Fruit fly (Drosophila melanogaster) whole organism, embryonic: ENCODE measurements around the gene hfp.
A peak's percentile ranks its signal among the peaks of the same experiment; 100 is the strongest.

Experiments
- Atf6 ChIP-seq: fragments of 200-800 bp; sonication (Bioruptor generic); IDR thresholded peaks from 2 replicates; pipeline ENCODE4 v1.3.6; 2022; ENCODE audit warnings: missing biosample characterization, missing genetic modification characterization
- Bdp1 ChIP-seq: fragments of 200-800 bp; sonication (Bioruptor generic); optimal IDR thresholded peaks from 3 replicates; lab custom pipeline; 2016; ENCODE audit warnings: missing biosample characterization, missing genetic modification characterization
- Bgb ChIP-seq: fragments of 200-800 bp; sonication (Bioruptor generic); IDR thresholded peaks from 2 replicates; pipeline ENCODE4 v1.3.6; 2022; ENCODE audit warnings: missing biosample characterization, missing genetic modification characterization; ENCODE audit not compliant: partially characterized antibody
- CG10147 ChIP-seq: fragments of 200-800 bp; sonication (Bioruptor generic); optimal IDR thresholded peaks from 2 replicates; lab custom pipeline; 2019; ENCODE audit warnings: missing biosample characterization, mild to moderate bottlenecking, missing genetic modification characterization, moderate library complexity
- CG10979 ChIP-seq: fragments of 200-800 bp; sonication (Bioruptor generic); optimal IDR thresholded peaks from 2 replicates; lab custom pipeline; 2018; ENCODE audit warnings: missing biosample characterization, mild to moderate bottlenecking, missing genetic modification characterization, moderate library complexity
- CG11398 ChIP-seq: fragments of 200-800 bp; sonication (Bioruptor generic); optimal IDR thresholded peaks from 2 replicates; lab custom pipeline; 2016; ENCODE audit warnings: missing biosample characterization, missing genetic modification characterization
- CG11456 ChIP-seq: fragments of 200-800 bp; sonication (Bioruptor generic); IDR thresholded peaks from 3 replicates; pipeline ENCODE4 v1.3.6; 2022; ENCODE audit warnings: missing biosample characterization, missing genetic modification characterization
- CG12155 ChIP-seq: fragments of 200-800 bp; sonication (Bioruptor generic); optimal IDR thresholded peaks from 3 replicates; lab custom pipeline; 2016; ENCODE audit warnings: missing biosample characterization, missing genetic modification characterization
- CG1233 ChIP-seq: fragments of 200-800 bp; sonication (Bioruptor generic); optimal IDR thresholded peaks from 4 replicates; lab custom pipeline; 2018; ENCODE audit warnings: missing biosample characterization, mild to moderate bottlenecking, missing genetic modification characterization
- CG12659 ChIP-seq: fragments of 200-800 bp; sonication (Bioruptor generic); optimal IDR thresholded peaks from 3 replicates; lab custom pipeline; 2017; ENCODE audit warnings: mild to moderate bottlenecking, missing biosample characterization, missing genetic modification reagents, missing genetic modification characterization
- CG13287 ChIP-seq: fragments of 200-800 bp; sonication (Bioruptor generic); IDR thresholded peaks from 2 replicates; pipeline ENCODE4 v1.3.6; 2022; ENCODE audit warnings: missing biosample characterization, missing genetic modification characterization; ENCODE audit not compliant: partially characterized antibody
- CG14014 ChIP-seq: fragments of 200-800 bp; sonication (Bioruptor generic); IDR thresholded peaks from 2 replicates; pipeline ENCODE4 v1.3.6; 2022; ENCODE audit warnings: missing biosample characterization, missing genetic modification characterization
- CG15479 ChIP-seq: fragments of 200-800 bp; sonication (Bioruptor generic); optimal IDR thresholded peaks from 3 replicates; lab custom pipeline; 2019; ENCODE audit warnings: missing biosample characterization, mild to moderate bottlenecking, missing genetic modification characterization, moderate library complexity
- CG15514 ChIP-seq: fragments of 200-800 bp; sonication (Bioruptor generic); optimal IDR thresholded peaks from 3 replicates; lab custom pipeline; 2017; ENCODE audit warnings: missing biosample characterization, missing genetic modification characterization, mild to moderate bottlenecking, moderate library complexity, missing genetic modification reagents
- CG16815 ChIP-seq: fragments of 200-800 bp; sonication (Bioruptor generic); optimal IDR thresholded peaks from 3 replicates; lab custom pipeline; 2017; ENCODE audit warnings: missing biosample characterization, mild to moderate bottlenecking, missing genetic modification characterization
- CG2875 ChIP-seq: fragments of 200-800 bp; sonication (Bioruptor generic); optimal IDR thresholded peaks from 2 replicates; lab custom pipeline; 2017; ENCODE audit warnings: missing biosample characterization, mild to moderate bottlenecking, missing genetic modification characterization, missing genetic modification reagents
- CG3407 ChIP-seq: fragments of 200-800 bp; sonication (Bioruptor generic); optimal IDR thresholded peaks from 2 replicates; lab custom pipeline; 2018; ENCODE audit warnings: missing biosample characterization, mild to moderate bottlenecking, missing genetic modification characterization
- CG34224 ChIP-seq: fragments of 200-800 bp; sonication (Bioruptor generic); IDR thresholded peaks from 3 replicates; pipeline ENCODE4 v1.3.6; 2022; ENCODE audit warnings: missing biosample characterization, missing genetic modification characterization; ENCODE audit not compliant: partially characterized antibody
- CG34376 ChIP-seq: fragments of 200-800 bp; sonication (Bioruptor generic); optimal IDR thresholded peaks from 2 replicates; lab custom pipeline; 2018; ENCODE audit warnings: missing biosample characterization, mild to moderate bottlenecking, missing genetic modification characterization
- CG42726 ChIP-seq: fragments of 200-800 bp; sonication (Bioruptor generic); IDR thresholded peaks from 2 replicates; pipeline ENCODE4 v1.3.6; 2022; ENCODE audit warnings: missing biosample characterization, missing genetic modification characterization; ENCODE audit not compliant: partially characterized antibody
- CG4820 ChIP-seq: fragments of 200-800 bp; sonication (Bioruptor generic); optimal IDR thresholded peaks from 3 replicates; lab custom pipeline; 2016; ENCODE audit warnings: missing biosample characterization, missing genetic modification characterization
- CG5953 ChIP-seq: fragments of 200-800 bp; sonication (Bioruptor generic); IDR thresholded peaks from 2 replicates; pipeline ENCODE4 v1.3.6; 2022; ENCODE audit warnings: missing biosample characterization, missing genetic modification characterization
- CG6791 ChIP-seq: fragments of 200-800 bp; sonication (Bioruptor generic); IDR thresholded peaks from 3 replicates; pipeline ENCODE4 v1.3.6; 2022; ENCODE audit warnings: missing biosample characterization, missing genetic modification characterization; ENCODE audit not compliant: partially characterized antibody
- CG7963 ChIP-seq: fragments of 200-800 bp; sonication (Bioruptor generic); IDR thresholded peaks from 3 replicates; pipeline ENCODE4 v1.3.6; 2022; ENCODE audit warnings: missing biosample characterization, missing genetic modification characterization; ENCODE audit not compliant: partially characterized antibody
- E2f1 ChIP-seq: fragments of 200-800 bp; sonication (Bioruptor generic); IDR thresholded peaks from 2 replicates; pipeline ENCODE4 v1.3.6; 2022; ENCODE audit warnings: missing biosample characterization, missing genetic modification characterization
- Hmr ChIP-seq: fragments of 200-800 bp; sonication (Bioruptor generic); optimal IDR thresholded peaks from 3 replicates; lab custom pipeline; 2017; ENCODE audit warnings: mild to moderate bottlenecking, missing biosample characterization, missing genetic modification reagents, missing genetic modification characterization
- Lhr ChIP-seq: fragments of 200-800 bp; sonication (Bioruptor generic); optimal IDR thresholded peaks from 3 replicates; lab custom pipeline; 2017; ENCODE audit warnings: mild to moderate bottlenecking, missing biosample characterization, missing genetic modification reagents, missing genetic modification characterization
- Med ChIP-seq: fragments of 200-800 bp; sonication (Bioruptor generic); peaks from one replicate; lab custom pipeline; 2016; ENCODE audit warnings: missing biosample characterization, missing genetic modification characterization, mild to moderate bottlenecking, inconsistent platforms, moderate library complexity
- Mrtf ChIP-seq: fragments of 200-800 bp; sonication (Bioruptor generic); IDR thresholded peaks from 3 replicates; pipeline ENCODE4 v1.3.6; 2022; ENCODE audit warnings: missing biosample characterization, missing genetic modification characterization
- PHDP ChIP-seq: fragments of 200-800 bp; sonication (Bioruptor generic); optimal IDR thresholded peaks from 3 replicates; lab custom pipeline; 2018; ENCODE audit warnings: missing biosample characterization, mild to moderate bottlenecking, missing genetic modification characterization, moderate library complexity
- Rfx ChIP-seq: fragments of 200-800 bp; sonication (Bioruptor generic); IDR thresholded peaks from 2 replicates; pipeline ENCODE4 v1.3.6; 2022; ENCODE audit warnings: missing biosample characterization, missing genetic modification characterization
- Sry-β ChIP-seq: fragments of 200-800 bp; sonication (Bioruptor generic); optimal IDR thresholded peaks from 2 replicates; lab custom pipeline; 2018; ENCODE audit warnings: missing biosample characterization, mild to moderate bottlenecking, missing genetic modification characterization, moderate library complexity
- Stat92E ChIP-seq, 3 experiments: fragments of >200 bp in 2 of 3; fragments of 200-800 bp in 1 of 3; sonication (Bioruptor generic) in 1 of 3; optimal IDR thresholded peaks; 2 replicates each; lab custom pipeline; 2017 to 2019; ENCODE audit warnings: missing biosample characterization in 3 of 3, missing genetic modification characterization in 3 of 3, mild to moderate bottlenecking in 1 of 3, moderate library complexity in 1 of 3
- YL-1 ChIP-seq: fragments of 200-800 bp; sonication (Bioruptor generic); optimal IDR thresholded peaks from 3 replicates; lab custom pipeline; 2017; ENCODE audit warnings: missing biosample characterization, mild to moderate bottlenecking, missing genetic modification characterization
- amos ChIP-seq: fragments of 200-800 bp; sonication (Bioruptor generic); IDR thresholded peaks from 2 replicates; pipeline ENCODE4 v1.3.6; 2022; ENCODE audit warnings: missing biosample characterization, missing genetic modification characterization; ENCODE audit not compliant: partially characterized antibody
- ara ChIP-seq: fragments of 200-800 bp; sonication (Bioruptor generic); IDR thresholded peaks from 2 replicates; pipeline ENCODE4 v1.3.6; 2022; ENCODE audit warnings: missing biosample characterization, missing genetic modification characterization
- chif ChIP-seq, 2 experiments: fragments of 200-800 bp; sonication (Bioruptor generic); optimal IDR thresholded peaks; 3 replicates each; lab custom pipeline; 2016; ENCODE audit warnings: missing biosample characterization in 2 of 2, missing genetic modification characterization in 2 of 2
- exex ChIP-seq: fragments of 200-800 bp; sonication (Bioruptor generic); optimal IDR thresholded peaks from 4 replicates; lab custom pipeline; 2018; ENCODE audit warnings: missing biosample characterization, mild to moderate bottlenecking, missing genetic modification characterization, moderate library complexity
- fru ChIP-seq: fragments of >200 bp; optimal IDR thresholded peaks from 2 replicates; lab custom pipeline; 2017
- ftz-f1 ChIP-seq: fragments of 200-800 bp; sonication (Bioruptor generic); optimal IDR thresholded peaks from 2 replicates; lab custom pipeline; 2016; ENCODE audit warnings: missing biosample characterization, missing genetic modification characterization
- gt ChIP-seq: fragments of 200-800 bp; sonication (Bioruptor generic); IDR thresholded peaks from 2 replicates; pipeline ENCODE4 v1.3.6; 2022; ENCODE audit warnings: missing biosample characterization, missing genetic modification characterization
- ind ChIP-seq: fragments of 200-800 bp; sonication (Bioruptor generic); optimal IDR thresholded peaks from 3 replicates; lab custom pipeline; 2016; ENCODE audit warnings: missing biosample characterization, missing genetic modification characterization
- nerfin-1 ChIP-seq: fragments of 200-800 bp; sonication (Bioruptor generic); optimal IDR thresholded peaks from 3 replicates; lab custom pipeline; 2019; ENCODE audit warnings: missing biosample characterization, mild to moderate bottlenecking, missing genetic modification characterization, moderate library complexity
- repo ChIP-seq: fragments of 200-800 bp; sonication (Bioruptor generic); optimal IDR thresholded peaks from 2 replicates; lab custom pipeline; 2016; ENCODE audit warnings: missing biosample characterization, missing genetic modification characterization
- sisA ChIP-seq: fragments of 200-800 bp; sonication (Bioruptor generic); IDR thresholded peaks from 2 replicates; pipeline ENCODE4 v1.3.6; 2022; ENCODE audit warnings: missing biosample characterization, missing genetic modification characterization
- sug ChIP-seq: fragments of 200-800 bp; optimal IDR thresholded peaks from 2 replicates; lab custom pipeline; 2019; ENCODE audit warnings: missing biosample characterization, mild to moderate bottlenecking, missing genetic modification characterization, moderate library complexity
- ttk ChIP-seq: fragments of 200-800 bp; sonication (Bioruptor generic); IDR thresholded peaks from 2 replicates; pipeline ENCODE4 v2.1.2; 2022; ENCODE audit warnings: missing biosample characterization, missing genetic modification characterization
- unc-4 ChIP-seq: fragments of 200-800 bp; sonication (Bioruptor generic); IDR thresholded peaks from 2 replicates; pipeline ENCODE4 v1.3.6; 2022; ENCODE audit warnings: missing biosample characterization, missing genetic modification characterization; ENCODE audit not compliant: partially characterized antibody
- zen2 ChIP-seq: fragments of 200-800 bp; sonication (Bioruptor generic); IDR thresholded peaks from 3 replicates; pipeline ENCODE4 v1.3.6; 2022; ENCODE audit warnings: missing biosample characterization, missing genetic modification characterization; ENCODE audit not compliant: partially characterized antibody

Gene hfp

DNA sequence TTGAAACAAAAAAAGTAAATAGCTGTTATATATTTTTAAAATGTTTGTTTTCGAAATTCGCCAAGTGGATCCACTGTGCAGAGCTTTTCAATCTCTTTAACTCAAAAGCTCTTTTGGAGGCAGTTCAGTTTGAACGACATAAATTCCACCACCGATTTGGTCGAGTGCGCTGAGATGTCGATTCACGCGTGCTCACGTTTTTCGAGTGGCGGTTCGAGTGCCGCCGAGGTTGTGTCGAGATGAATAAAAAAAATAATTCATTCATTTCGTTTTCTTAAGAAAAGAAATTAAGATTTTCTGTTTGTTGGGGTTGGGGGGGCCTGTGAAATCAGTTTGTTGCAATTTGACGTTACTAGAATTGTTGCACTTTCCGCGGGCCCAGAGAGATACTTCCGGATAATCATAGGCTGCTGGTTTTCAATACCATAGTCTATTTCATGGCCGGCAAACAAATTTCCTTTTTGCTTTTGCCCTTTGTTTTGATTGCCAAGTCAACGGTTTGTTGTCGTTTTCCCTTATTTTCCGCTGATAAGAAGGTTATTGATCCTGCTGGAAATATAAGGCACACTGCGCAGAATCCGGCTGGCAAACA is 13.7 kb downstream of the hfp start (continued):
- TF ChIP-seq sisA: no peak
- no peak for TF ChIP-seq Lhr (GFP tag; lab: Kevin White, UChicago)
- TF ChIP-seq ftz-f1 (GFP tag; lab: Kevin White, UChicago): peak; percentile 41
- TF ChIP-seq Bgb (GFP tag; lab: Robert Waterston, UW): peak; percentile 83
- peak; percentile 69 for TF ChIP-seq CG13287 (GFP tag; lab: Robert Waterston, UW)
- no peak for TF ChIP-seq CG11456 (GFP tag; lab: Robert Waterston, UW)
- no peak for TF ChIP-seq CG10979 (tag; lab: Kevin White, UChicago)
- peak in 1 of 3 experiments; percentile 37 for TF ChIP-seq Stat92E (GFP tag; optimal IDR thresholded peaks at IDR 0.05; lab: Kevin White, UChicago)
- TF ChIP-seq CG3407: no peak
- no peak for TF ChIP-seq Hmr
- no peak for TF ChIP-seq Atf6 (GFP tag; lab: Robert Waterston, UW)
- no peak for TF ChIP-seq gt (GFP tag; lab: Robert Waterston, UW)
- TF ChIP-seq CG42726: peak; percentile 85
- peak; percentile 99 for TF ChIP-seq Bdp1 (GFP tag; lab: Kevin White, UChicago)
- no peak for TF ChIP-seq CG11398
- no peak for TF ChIP-seq CG12659 (GFP tag; lab: Kevin White, UChicago)
- TF ChIP-seq CG4820 (GFP tag; lab: Kevin White, UChicago): no peak
- TF ChIP-seq E2f1 (GFP tag; lab: Robert Waterston, UW): no peak
- no peak for TF ChIP-seq ara (GFP tag; lab: Robert Waterston, UW)
- peak; percentile 33; the same call in 1 of the 3 replicates for TF ChIP-seq CG34224
- TF ChIP-seq exex (tag; lab: Kevin White, UChicago): peak; percentile 52
- TF ChIP-seq amos (GFP tag; lab: Robert Waterston, UW): peak; percentile 62
- peak; percentile 4 for TF ChIP-seq CG1233 (GFP tag; lab: Kevin White, UChicago)
- no peak for TF ChIP-seq CG12155 (GFP tag; lab: Kevin White, UChicago)
- peak; percentile 76 for TF ChIP-seq CG15514 (GFP tag; lab: Kevin White, UChicago)
- peak; percentile 22; the same call in 1 of the 2 replicates for TF ChIP-seq CG14014 (GFP tag; lab: Robert Waterston, UW)
- TF ChIP-seq nerfin-1: peak; percentile 85
- TF ChIP-seq CG7963: peak; percentile 51; the same call in 2 of the 3 replicates
- no peak for TF ChIP-seq YL-1 (GFP tag; lab: Kevin White, UChicago)
- peak; percentile 34 for TF ChIP-seq CG34376 (GFP tag; lab: Kevin White, UChicago)
- TF ChIP-seq Sry-β (GFP tag; lab: Kevin White, UChicago): no peak
- peak; percentile 84 for TF ChIP-seq CG6791
- TF ChIP-seq chif (GFP tag; optimal IDR thresholded peaks at IDR 0.05; lab: Kevin White, UChicago): no peak
- no peak for TF ChIP-seq CG15479 (GFP tag; lab: Kevin White, UChicago)
- TF ChIP-seq Rfx (GFP tag; lab: Robert Waterston, UW): no peak; the same call in 1 of the 2 replicates
- no peak for TF ChIP-seq CG5953 (GFP tag; lab: Robert Waterston, UW)
- TF ChIP-seq fru (lab: Kevin White, UChicago): no peak
- TF ChIP-seq ttk (GFP tag; lab: Robert Waterston, UW): no peak
- no peak for TF ChIP-seq Mrtf (GFP tag; lab: Robert Waterston, UW)
- TF ChIP-seq Med: peak; percentile 66
- TF ChIP-seq CG2875: no peak
- TF ChIP-seq unc-4 (GFP tag; lab: Robert Waterston, UW): peak; percentile 55
- no peak for TF ChIP-seq ind
- peak; percentile 56; the same call in 2 of the 3 replicates for TF ChIP-seq zen2
- peak; percentile 14 for TF ChIP-seq PHDP (tag; lab: Kevin White, UChicago)
- no peak for TF ChIP-seq CG16815 (GFP tag; lab: Kevin White, UChicago)
- peak; percentile 76 for TF ChIP-seq sug
- no peak for TF ChIP-seq repo
- TF ChIP-seq CG10147 (GFP tag; lab: Kevin White, UChicago): no peak
